Fruit fly (Drosophila melanogaster) whole organism, adult: ENCODE data around the gene CG5731.

ENCODE experiments used
- CG11617 ChIP-seq: fragments of 200-800 bp; sonication (Bioruptor generic); optimal IDR thresholded peaks from 2 replicates; lab custom pipeline; 2017; ENCODE audit warnings: mild to moderate bottlenecking, missing biosample characterization, missing genetic modification reagents, missing genetic modification characterization
- CG14711 ChIP-seq: fragments of 200-800 bp; sonication (Bioruptor generic); optimal IDR thresholded peaks from 2 replicates; lab custom pipeline; 2018; ENCODE audit warnings: missing biosample characterization, mild to moderate bottlenecking, missing genetic modification characterization, moderate library complexity
- CG7045 ChIP-seq: fragments of 200-800 bp; sonication (Bioruptor generic); optimal IDR thresholded peaks from 2 replicates; lab custom pipeline; 2017; ENCODE audit warnings: missing biosample characterization, mild to moderate bottlenecking, missing genetic modification characterization
- CG7101 ChIP-seq: fragments of 200-800 bp; sonication (Bioruptor generic); optimal IDR thresholded peaks from 2 replicates; lab custom pipeline; 2018; ENCODE audit warnings: missing biosample characterization, mild to moderate bottlenecking, missing genetic modification characterization, moderate library complexity
- Hr96 ChIP-seq: fragments of 200-800 bp; sonication (Bioruptor generic); optimal IDR thresholded peaks from 2 replicates; lab custom pipeline; 2016; ENCODE audit warnings: missing biosample characterization, missing genetic modification characterization
- Mnt ChIP-seq: fragments of 200-800 bp; sonication (Bioruptor generic); optimal IDR thresholded peaks from 2 replicates; lab custom pipeline; 2016; ENCODE audit warnings: missing biosample characterization, mild to moderate bottlenecking, missing genetic modification characterization
- cic ChIP-seq: fragments of 200-800 bp; sonication (Bioruptor generic); optimal IDR thresholded peaks from 2 replicates; lab custom pipeline; 2017; ENCODE audit warnings: missing biosample characterization, mild to moderate bottlenecking, missing genetic modification characterization, moderate library complexity
- cnc ChIP-seq, 2 experiments: fragments of >200 bp; optimal IDR thresholded peaks; 2 replicates each; lab custom pipeline; 2017
- kay ChIP-seq: fragments of 200-800 bp; sonication (Bioruptor generic); peaks from one replicate; lab custom pipeline; 2016; ENCODE audit warnings: missing biosample characterization, missing genetic modification characterization, borderline replicate concordance
- ovo ChIP-seq: fragments of 200-800 bp; sonication (Bioruptor generic); optimal IDR thresholded peaks from 2 replicates; lab custom pipeline; 2016; ENCODE audit warnings: missing biosample characterization, missing genetic modification characterization
- pad ChIP-seq: fragments of 200-800 bp; sonication (Bioruptor generic); optimal IDR thresholded peaks from 3 replicates; lab custom pipeline; 2017; ENCODE audit warnings: missing biosample characterization, missing genetic modification characterization, mild to moderate bottlenecking, moderate library complexity, missing genetic modification reagents
- tj ChIP-seq: fragments of 200-800 bp; sonication (Bioruptor generic); optimal IDR thresholded peaks from 3 replicates; lab custom pipeline; 2017; ENCODE audit warnings: missing biosample characterization, mild to moderate bottlenecking, missing genetic modification characterization, moderate library complexity

dm6 chr2L:10180182-10180779 is 29.3 kb downstream of the CG5731 start, which contains the start of gene CG44153:
- TF ChIP-seq kay (GFP tag; lab: Kevin White, UChicago) (no peak), tj (GFP tag; lab: Kevin White, UChicago) (no peak), cic (no peak), ovo (GFP tag; lab: Kevin White, UChicago) (no peak), Hr96 (GFP tag; lab: Kevin White, UChicago) (no peak), Mnt (GFP tag; lab: Kevin White, UChicago) (no peak), pad (GFP tag; lab: Kevin White, UChicago) (no peak), CG14711 (tag; lab: Kevin White, UChicago) (no peak), CG7101 (tag; lab: Kevin White, UChicago) (no peak), CG7045 (GFP tag; lab: Kevin White, UChicago) (no peak), cnc (optimal IDR thresholded peaks at IDR 0.05; lab: Kevin White, UChicago) (no peak), CG11617 (GFP tag; lab: Kevin White, UChicago) (no peak)
